Worm (Caenorhabditis elegans): ENCODE data around the gene K02D10.4.

DNA sequence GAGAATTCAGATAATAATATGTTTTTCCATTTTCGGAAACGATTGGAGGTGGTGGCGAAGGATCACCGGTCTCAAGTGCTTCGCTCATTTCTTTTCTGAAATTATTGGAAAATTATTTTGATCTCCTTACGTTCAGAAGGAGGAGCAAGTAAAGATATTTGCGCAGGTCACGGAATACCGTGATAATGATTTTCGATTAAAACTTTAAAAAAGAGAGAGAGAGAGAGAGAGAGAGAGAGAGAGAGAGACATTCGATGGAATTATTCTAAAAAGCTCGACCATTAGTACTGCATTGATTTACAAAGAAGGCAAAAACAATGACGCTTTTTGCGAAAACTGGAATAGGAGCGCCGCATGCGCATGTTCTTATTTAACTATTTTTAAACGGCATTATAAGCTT is 12.4 kb upstream of the K02D10.4 start, which contains the start of gene ztf-1:
- TF ChIP-seq dao-5 (tag; optimal IDR thresholded peaks at IDR 0.05) (no peak), him-1 (tag; optimal IDR thresholded peaks at IDR 0.05) (no peak), W03F9.2 (tag; optimal IDR thresholded peaks at IDR 0.05) (no peak)
